Worm (Caenorhabditis elegans) whole organism, L2 larva: ENCODE results near the gene twk-26.

Experiments used
- C34F6.9 ChIP-seq: fragments of 150-350 bp; optimal IDR thresholded peaks from 2 replicates; lab custom pipeline; 2014; ENCODE audit warnings: missing biosample characterization, missing genetic modification characterization
- F13H6.1 ChIP-seq: sonication (generic microtip); optimal IDR thresholded peaks from 2 replicates; lab custom pipeline; 2016; ENCODE audit warnings: missing genetic modification characterization, missing compliant biosample characterization
- R02D3.7 ChIP-seq: fragments of 150-350 bp; optimal IDR thresholded peaks from 2 replicates; lab custom pipeline; 2014; ENCODE audit warnings: missing biosample characterization, missing genetic modification characterization
- Y55F3AM.14 ChIP-seq: fragments of 200-800 bp; sonication (Bioruptor generic); optimal IDR thresholded peaks from 2 replicates; lab custom pipeline; 2018; ENCODE audit warnings: mild to moderate bottlenecking, missing genetic modification characterization, missing compliant biosample characterization
- ZK546.5 ChIP-seq: sonication (generic microtip); optimal IDR thresholded peaks from 2 replicates; lab custom pipeline; 2017; ENCODE audit warnings: missing biosample characterization, missing genetic modification characterization
- alr-1 ChIP-seq: fragments of 150-350 bp; optimal IDR thresholded peaks from 2 replicates; lab custom pipeline; 2014; ENCODE audit warnings: missing biosample characterization, missing genetic modification characterization
- aly-2 ChIP-seq: fragments of 150-350 bp; optimal IDR thresholded peaks from 2 replicates; lab custom pipeline; 2014; ENCODE audit warnings: missing biosample characterization, missing genetic modification characterization
- ama-1 ChIP-seq: fragments of 150-350 bp; optimal IDR thresholded peaks from 2 replicates; lab custom pipeline; 2018; ENCODE audit warnings: inconsistent platforms
- blmp-1 ChIP-seq: sonication (generic microtip); optimal IDR thresholded peaks from 2 replicates; lab custom pipeline; 2017; ENCODE audit warnings: missing genetic modification characterization, mild to moderate bottlenecking, missing compliant biosample characterization, antibody characterized with exemption, moderate library complexity; ENCODE audit not compliant: insufficient read depth
- ceh-16 ChIP-seq: fragments of 150-350 bp; optimal IDR thresholded peaks from 2 replicates; lab custom pipeline; 2014; ENCODE audit warnings: missing biosample characterization, missing genetic modification characterization
- ceh-82 ChIP-seq: fragments of 150-350 bp; optimal IDR thresholded peaks from 2 replicates; lab custom pipeline; 2014; ENCODE audit warnings: missing biosample characterization, missing genetic modification characterization
- crh-2 ChIP-seq: sonication (generic microtip); optimal IDR thresholded peaks from 2 replicates; lab custom pipeline; 2017; ENCODE audit warnings: missing biosample characterization, missing genetic modification characterization
- dmd-4 ChIP-seq: sonication (generic microtip); optimal IDR thresholded peaks from 2 replicates; lab custom pipeline; 2017; ENCODE audit warnings: missing biosample characterization, missing genetic modification characterization
- egl-27 ChIP-seq: sonication (generic microtip); optimal IDR thresholded peaks from 3 replicates; lab custom pipeline; 2017; ENCODE audit warnings: missing biosample characterization, missing genetic modification reagents, missing genetic modification characterization
- elt-1 ChIP-seq: fragments of 150-350 bp; optimal IDR thresholded peaks from 2 replicates; lab custom pipeline; 2014; ENCODE audit warnings: missing biosample characterization, missing genetic modification characterization
- elt-3 ChIP-seq: sonication (generic microtip); optimal IDR thresholded peaks from 2 replicates; lab custom pipeline; 2017; ENCODE audit warnings: missing biosample characterization, missing genetic modification characterization
- fos-1 ChIP-seq: fragments of 150-350 bp; optimal IDR thresholded peaks from 2 replicates; lab custom pipeline; 2014; ENCODE audit warnings: missing biosample characterization, missing genetic modification characterization
- gmeb-1 ChIP-seq: fragments of 150-350 bp; optimal IDR thresholded peaks from 2 replicates; lab custom pipeline; 2014; ENCODE audit warnings: missing biosample characterization, missing genetic modification characterization
- lin-11 ChIP-seq: fragments of 150-350 bp; sonication (generic microtip); optimal IDR thresholded peaks from 2 replicates; lab custom pipeline; 2014; ENCODE audit warnings: missing biosample characterization, missing genetic modification characterization, inconsistent platforms, mixed read lengths
- lin-13 ChIP-seq: fragments of 150-350 bp; optimal IDR thresholded peaks from 2 replicates; lab custom pipeline; 2014; ENCODE audit warnings: missing biosample characterization, missing genetic modification reagents, missing genetic modification characterization
- lin-39 ChIP-seq: fragments of 150-350 bp; optimal IDR thresholded peaks from 2 replicates; lab custom pipeline; 2014; ENCODE audit warnings: missing biosample characterization, missing genetic modification reagents, missing genetic modification characterization
- lsy-2 ChIP-seq, 2 experiments: fragments of 150-350 bp in 1 of 2; sonication (generic microtip) in 1 of 2; optimal IDR thresholded peaks; 2 replicates each; lab custom pipeline; 2014 to 2017; ENCODE audit warnings: missing biosample characterization in 2 of 2, missing genetic modification characterization in 2 of 2
- mab-5 ChIP-seq: fragments of 150-350 bp; optimal IDR thresholded peaks from 2 replicates; lab custom pipeline; 2014; ENCODE audit warnings: missing biosample characterization, missing genetic modification characterization
- mbf-1 ChIP-seq: sonication (generic microtip); optimal IDR thresholded peaks from 2 replicates; lab custom pipeline; 2017; ENCODE audit warnings: missing biosample characterization, missing genetic modification characterization
- mdl-1 ChIP-seq, 2 experiments: fragments of 150-350 bp in 1 of 2; sonication (generic microtip) in 1 of 2; optimal IDR thresholded peaks; 2 replicates each; lab custom pipeline; 2017; ENCODE audit warnings: missing biosample characterization in 2 of 2, missing genetic modification characterization in 2 of 2
- nhr-10 ChIP-seq: sonication (generic microtip); optimal IDR thresholded peaks from 2 replicates; lab custom pipeline; 2017; ENCODE audit warnings: missing biosample characterization, missing genetic modification characterization
- nhr-11 ChIP-seq: fragments of 150-350 bp; optimal IDR thresholded peaks from 2 replicates; lab custom pipeline; 2014; ENCODE audit warnings: missing biosample characterization, missing genetic modification characterization
- nhr-12 ChIP-seq: fragments of 150-350 bp; optimal IDR thresholded peaks from 2 replicates; lab custom pipeline; 2014; ENCODE audit warnings: missing biosample characterization, missing genetic modification characterization
- nhr-129 ChIP-seq: fragments of 150-350 bp; optimal IDR thresholded peaks from 2 replicates; lab custom pipeline; 2014; ENCODE audit warnings: missing biosample characterization, missing genetic modification characterization
- nhr-21 ChIP-seq: fragments of 150-350 bp; optimal IDR thresholded peaks from 2 replicates; lab custom pipeline; 2014; ENCODE audit warnings: missing biosample characterization, missing genetic modification characterization
- nhr-23 ChIP-seq: fragments of 150-350 bp; optimal IDR thresholded peaks from 2 replicates; lab custom pipeline; 2014; ENCODE audit warnings: missing biosample characterization, missing genetic modification reagents, missing genetic modification characterization
- nhr-237 ChIP-seq: fragments of 150-350 bp; optimal IDR thresholded peaks from 2 replicates; lab custom pipeline; 2014; ENCODE audit warnings: missing biosample characterization, missing genetic modification characterization
- nhr-25 ChIP-seq: fragments of 150-350 bp; sonication (generic microtip); optimal IDR thresholded peaks from 3 replicates; lab custom pipeline; 2014; ENCODE audit warnings: missing biosample characterization, missing genetic modification characterization
- nhr-6 ChIP-seq: fragments of 150-350 bp; optimal IDR thresholded peaks from 2 replicates; lab custom pipeline; 2014; ENCODE audit warnings: missing biosample characterization, missing genetic modification characterization
- nhr-77 ChIP-seq: fragments of 150-350 bp; optimal IDR thresholded peaks from 2 replicates; lab custom pipeline; 2014; ENCODE audit warnings: missing biosample characterization, missing genetic modification characterization
- peb-1 ChIP-seq: fragments of 150-350 bp; optimal IDR thresholded peaks from 2 replicates; lab custom pipeline; 2014; ENCODE audit warnings: missing biosample characterization, missing genetic modification characterization
- sem-4 ChIP-seq: fragments of 150-350 bp; optimal IDR thresholded peaks from 2 replicates; lab custom pipeline; 2014; ENCODE audit warnings: missing biosample characterization, missing genetic modification reagents, missing genetic modification characterization
- skn-1 ChIP-seq: sonication (generic microtip); optimal IDR thresholded peaks from 2 replicates; lab custom pipeline; 2017; ENCODE audit warnings: missing biosample characterization, missing genetic modification characterization
- sma-3 ChIP-seq: sonication (generic microtip); optimal IDR thresholded peaks from 2 replicates; lab custom pipeline; 2016; ENCODE audit warnings: missing genetic modification reagents, missing genetic modification characterization, missing compliant biosample characterization
- sma-9 ChIP-seq, 2 experiments: fragments of 150-350 bp in 1 of 2; sonication (generic microtip) in 1 of 2; optimal IDR thresholded peaks; 2 replicates each; lab custom pipeline; 2014 to 2016; ENCODE audit warnings: missing genetic modification characterization in 2 of 2, mild to moderate bottlenecking in 1 of 2, missing biosample characterization in 1 of 2, missing compliant biosample characterization in 1 of 2, missing genetic modification reagents in 1 of 2, moderate library complexity in 1 of 2
- snpc-4 ChIP-seq: fragments of 150-350 bp; optimal IDR thresholded peaks from 2 replicates; lab custom pipeline; 2014; ENCODE audit warnings: missing biosample characterization, missing genetic modification characterization
- unc-39 ChIP-seq: fragments of 150-350 bp; optimal IDR thresholded peaks from 2 replicates; lab custom pipeline; 2014; ENCODE audit warnings: missing biosample characterization, missing genetic modification characterization
- unc-55 ChIP-seq: fragments of 150-350 bp; sonication (generic microtip); optimal IDR thresholded peaks from 3 replicates; lab custom pipeline; 2014; ENCODE audit warnings: missing biosample characterization, missing genetic modification reagents, missing genetic modification characterization
- unc-62 ChIP-seq: fragments of 150-350 bp; optimal IDR thresholded peaks from 2 replicates; lab custom pipeline; 2014; ENCODE audit warnings: missing biosample characterization, missing genetic modification reagents, missing genetic modification characterization
- zag-1 ChIP-seq: fragments of 150-350 bp; optimal IDR thresholded peaks from 2 replicates; lab custom pipeline; 2014; ENCODE audit warnings: missing biosample characterization, missing genetic modification characterization
- ztf-1 ChIP-seq: fragments of 200-800 bp; sonication (Bioruptor generic); conservative IDR thresholded peaks from 2 replicates; pipeline ENCODE4 v1.3.6; 2022; ENCODE audit warnings: missing genetic modification characterization, missing compliant biosample characterization
- ztf-11 ChIP-seq: sonication (generic microtip); optimal IDR thresholded peaks from 2 replicates; lab custom pipeline; 2017; ENCODE audit warnings: missing biosample characterization, missing genetic modification characterization
- ztf-4 ChIP-seq: fragments of 150-350 bp; optimal IDR thresholded peaks from 2 replicates; lab custom pipeline; 2014; ENCODE audit warnings: missing biosample characterization, missing genetic modification characterization

Gene twk-26

ce11 chrX:3040021-3040420 is 14.6 kb downstream of the twk-26 start:
- TF ChIP-seq sem-4 (no peak), peb-1 (no peak), ZK546.5 (no peak), dmd-4 (tag; lab: Kevin White, UChicago) (no peak), mdl-1 (tag; optimal IDR thresholded peaks at IDR 0.05; lab: Kevin White, UChicago) (no peak), sma-3 (GFP tag; lab: Kevin White, UChicago) (no peak), nhr-11 (tag; lab: Kevin White, UChicago) (no peak), unc-39 (no peak), ama-1 (no peak), elt-1 (tag; lab: Kevin White, UChicago) (no peak), C34F6.9 (no peak), sma-9 (GFP tag; optimal IDR thresholded peaks at IDR 0.05; lab: Kevin White, UChicago) (no peak), sma-9 (tag; optimal IDR thresholded peaks at IDR 0.05; lab: Kevin White, UChicago) (no peak), R02D3.7 (tag; lab: Kevin White, UChicago) (no peak), ceh-16 (tag; lab: Kevin White, UChicago) (no peak), nhr-23 (tag; lab: Kevin White, UChicago) (no peak), ztf-11 (tag; lab: Kevin White, UChicago) (no peak), ztf-1 (GFP tag; lab: Robert Waterston, UW) (no peak), skn-1 (tag; lab: Kevin White, UChicago) (no peak)
- TF ChIP-seq, all 48 proteins: peak for 0

- TF ChIP-seq mbf-1 (tag; lab: Kevin White, UChicago) (peak; percentile 59), peb-1 (no peak), ceh-16 (tag; lab: Kevin White, UChicago) (peak; percentile 34), skn-1 (tag; lab: Kevin White, UChicago) (peak; percentile 9), zag-1 (tag; lab: Kevin White, UChicago) (peak; percentile 92), nhr-25 (tag; lab: Kevin White, UChicago) (peak; percentile 83), unc-62 (no peak), nhr-10 (tag; lab: Kevin White, UChicago) (peak; percentile 60), unc-55 (GFP tag; lab: Kevin White, UChicago) (peak; percentile 97), aly-2 (tag; lab: Kevin White, UChicago) (peak; percentile 41), nhr-237 (tag; lab: Kevin White, UChicago) (peak; percentile 66), Y55F3AM.14 (GFP tag; lab: Kevin White, UChicago) (peak; percentile 94), sem-4 (peak; percentile 81), nhr-23 (tag; lab: Kevin White, UChicago) (no peak), ztf-4 (tag; lab: Kevin White, UChicago) (peak; percentile 85), sma-3 (GFP tag; lab: Kevin White, UChicago) (peak; percentile 87), lin-13 (GFP tag; lab: Kevin White, UChicago) (peak; percentile 90), nhr-77 (peak; percentile 60), egl-27 (tag; lab: Kevin White, UChicago) (peak; percentile 94), ZK546.5 (peak; percentile 41), ama-1 (peak; percentile 62), mdl-1 (tag; optimal IDR thresholded peaks at IDR 0.05; lab: Kevin White, UChicago) (peak; percentile 38 to 56), C34F6.9 (peak; percentile 84), fos-1 (tag; lab: Kevin White, UChicago) (peak; percentile 83), nhr-129 (peak; percentile 93), lin-39 (tag; lab: Kevin White, UChicago) (peak; percentile 75), crh-2 (peak; percentile 92), lsy-2 (tag; optimal IDR thresholded peaks at IDR 0.05; lab: Kevin White, UChicago) (peak; percentile 86 to 88), sma-9 (GFP tag; optimal IDR thresholded peaks at IDR 0.05; lab: Kevin White, UChicago) (peak; percentile 95), sma-9 (tag; optimal IDR thresholded peaks at IDR 0.05; lab: Kevin White, UChicago) (no peak), ceh-82 (tag; lab: Kevin White, UChicago) (peak; percentile 15), F13H6.1 (tag; lab: Kevin White, UChicago) (peak; percentile 92), R02D3.7 (tag; lab: Kevin White, UChicago) (peak; percentile 37), blmp-1 (tag; lab: Kevin White, UChicago) (peak; percentile 54), lin-11 (tag; lab: Kevin White, UChicago) (peak; percentile 87), ztf-1 (GFP tag; lab: Robert Waterston, UW) (no peak), nhr-11 (tag; lab: Kevin White, UChicago) (peak; percentile 83), mab-5 (tag; lab: Kevin White, UChicago) (peak; percentile 91), nhr-6 (peak; percentile 86), nhr-12 (peak; percentile 48), unc-39 (no peak), elt-3 (tag; lab: Kevin White, UChicago) (no peak), gmeb-1 (tag; lab: Kevin White, UChicago) (peak; percentile 81), alr-1 (tag; lab: Kevin White, UChicago) (no peak), snpc-4 (tag; lab: Kevin White, UChicago) (peak; percentile 83), dmd-4 (tag; lab: Kevin White, UChicago) (no peak), ztf-11 (tag; lab: Kevin White, UChicago) (peak; percentile 70), nhr-21 (tag; lab: Kevin White, UChicago) (peak; percentile 90), elt-1 (tag; lab: Kevin White, UChicago) (no peak)
Measured at ce11 chrX:3035972-3036379, 18.6 kb downstream of the twk-26 start.
